Fruit fly (Drosophila melanogaster): ENCODE measurements around the gene SF2.

The SF2 gene

DNA sequence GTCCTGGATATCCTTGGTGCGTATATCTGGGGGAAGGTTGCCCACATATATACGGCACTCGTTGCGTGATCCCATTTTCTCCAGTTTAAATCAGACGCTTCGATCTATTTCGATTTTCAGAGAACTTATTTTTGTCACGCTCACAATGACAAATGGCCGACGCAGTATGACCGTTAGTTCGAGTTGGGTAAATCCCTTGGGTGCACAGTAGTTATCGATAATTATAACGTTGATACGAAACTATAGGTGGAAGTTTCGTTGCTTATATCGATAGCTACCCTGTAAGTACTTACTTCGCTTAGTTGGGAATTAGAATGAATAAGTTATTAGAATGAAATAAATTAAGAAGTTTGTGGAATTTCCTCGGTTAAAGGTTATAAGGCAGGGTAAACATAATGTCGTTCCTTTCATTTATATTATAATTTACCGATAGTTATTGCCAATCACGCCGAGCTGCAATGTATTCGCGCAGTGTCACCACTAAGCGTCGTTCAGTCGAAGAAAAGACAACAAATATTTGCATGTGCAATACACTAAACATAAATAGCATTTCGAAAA is at the start of gene SF2, which contains the start of gene pad (continued):
- TF ChIP-seq CG1602 (GFP tag; optimal IDR thresholded peaks at IDR 0.05) (peak; percentile 71), CG6272 (GFP tag; IDR thresholded peaks at IDR 0.05) (peak; percentile 89), CG31388 (GFP tag; optimal IDR thresholded peaks at IDR 0.05) (peak; percentile 46), Mrtf (GFP tag; IDR thresholded peaks at IDR 0.05) (no peak; the same call in 2 of the 3 replicates), CG2889 (GFP tag; IDR thresholded peaks at IDR 0.05) (peak; percentile 38; the same call in 1 of the 3 replicates), Pdp1 (GFP tag; optimal IDR thresholded peaks at IDR 0.05) (peak; percentile 81 to 82), Kr (GFP tag; optimal IDR thresholded peaks at IDR 0.05) (no peak), jing (GFP tag; optimal IDR thresholded peaks at IDR 0.05) (peak; percentile 32), CG9817 (tag; optimal IDR thresholded peaks at IDR 0.05) (peak; percentile 82), CG17802 (tag; optimal IDR thresholded peaks at IDR 0.05) (no peak), HLH54F (GFP tag; optimal IDR thresholded peaks at IDR 0.05) (peak; percentile 87), nau (GFP tag; optimal IDR thresholded peaks at IDR 0.05) (peak; percentile 65), fu2 (GFP tag; optimal IDR thresholded peaks at IDR 0.05) (peak; percentile 77), Jarid2 (GFP tag; optimal IDR thresholded peaks at IDR 0.05) (peak; percentile 39), CG11695 (GFP tag; IDR thresholded peaks at IDR 0.05) (peak; percentile 40; the same call in 1 of the 3 replicates), B-H2 (GFP tag; optimal IDR thresholded peaks at IDR 0.05) (peak; percentile 84), CG32767 (GFP tag; IDR thresholded peaks at IDR 0.05) (peak; percentile 16), CG34376 (GFP tag; optimal IDR thresholded peaks at IDR 0.05) (peak; percentile 78), Doc3 (GFP tag; IDR thresholded peaks at IDR 0.05; ENCODE audit: partially characterized antibody) (peak; percentile 95), prd (optimal IDR thresholded peaks at IDR 0.05) (no peak), prd (GFP tag; IDR thresholded peaks at IDR 0.05) (peak; percentile 86), Dp (GFP tag; optimal IDR thresholded peaks at IDR 0.05) (peak; percentile 29), mld (GFP tag; IDR thresholded peaks at IDR 0.05; ENCODE audit: partially characterized antibody) (peak; percentile 82), TFAM (GFP tag; optimal IDR thresholded peaks at IDR 0.05) (no peak), cg (GFP tag; optimal IDR thresholded peaks at IDR 0.05) (peak; percentile 53), CrebB (tag; optimal IDR thresholded peaks at IDR 0.05) (no peak), Scr (GFP tag; IDR thresholded peaks at IDR 0.05; ENCODE audit: partially characterized antibody) (peak; percentile 98), Sin3A (optimal IDR thresholded peaks at IDR 0.05) (peak; percentile 96), ttk (GFP tag; IDR thresholded peaks at IDR 0.05) (no peak; the same call in 1 of the 2 replicates), zen (tag; optimal IDR thresholded peaks at IDR 0.05) (peak; percentile 84), mirr (GFP tag; optimal IDR thresholded peaks at IDR 0.05) (peak; percentile 18), lilli (GFP tag; optimal IDR thresholded peaks at IDR 0.05) (peak; percentile 91), CG13296 (GFP tag; optimal IDR thresholded peaks at IDR 0.05) (peak; percentile 75), ftz-f1 (GFP tag; optimal IDR thresholded peaks at IDR 0.05) (peak; percentile 10), nmo (GFP tag; optimal IDR thresholded peaks at IDR 0.05) (peak; percentile 91), gem (tag; optimal IDR thresholded peaks at IDR 0.05) (peak; percentile 88), CG12104 (GFP tag; optimal IDR thresholded peaks at IDR 0.05) (peak; percentile 82), gsb (GFP tag; IDR thresholded peaks at IDR 0.05) (no peak), CG15011 (GFP tag; optimal IDR thresholded peaks at IDR 0.05) (peak; percentile 56), fd102C (GFP tag; optimal IDR thresholded peaks at IDR 0.05) (peak; percentile 3), chn (GFP tag; optimal IDR thresholded peaks at IDR 0.05) (peak; percentile 87), CG7987 (GFP tag; optimal IDR thresholded peaks at IDR 0.05) (no peak), CG1233 (GFP tag; optimal IDR thresholded peaks at IDR 0.05) (peak; percentile 57), CG14441 (GFP tag; IDR thresholded peaks at IDR 0.05) (peak; percentile 70), crp (GFP tag; optimal IDR thresholded peaks at IDR 0.05) (peak in 1 of 2 experiments; percentile 51), Sry-δ (GFP tag; optimal IDR thresholded peaks at IDR 0.05) (peak; percentile 98), CG12769 (tag; optimal IDR thresholded peaks at IDR 0.05) (peak; percentile 55), Tbp (GFP tag; optimal IDR thresholded peaks at IDR 0.05) (peak; percentile 24), CG11723 (GFP tag; optimal IDR thresholded peaks at IDR 0.05) (peak; percentile 54), CG12391 (tag; optimal IDR thresholded peaks at IDR 0.05) (peak; percentile 89)
